Worm (Caenorhabditis elegans): ENCODE results near the gene Y22D7AR.7.

Gene Y22D7AR.7

ce11 chrIII:1680393-1680792, 7.5 kb downstream of the Y22D7AR.7 start:
- TF ChIP-seq unc-55 (GFP tag; optimal IDR thresholded peaks at IDR 0.05) = no peak
- TF ChIP-seq syd-9 (tag; optimal IDR thresholded peaks at IDR 0.05) = no peak
- no peak for TF ChIP-seq ets-4 (tag; optimal IDR thresholded peaks at IDR 0.05)
- no peak for TF ChIP-seq ref-2 (tag; optimal IDR thresholded peaks at IDR 0.05)
- TF ChIP-seq eyg-1 (tag; optimal IDR thresholded peaks at IDR 0.05) = no peak
- no peak for TF ChIP-seq pha-4 (tag; optimal IDR thresholded peaks at IDR 0.05)
- no peak for TF ChIP-seq unc-42 (tag; optimal IDR thresholded peaks at IDR 0.05)
- TF ChIP-seq ceh-18 (tag; optimal IDR thresholded peaks at IDR 0.05) = no peak
- no peak for TF ChIP-seq dve-1 (tag; optimal IDR thresholded peaks at IDR 0.05)
- TF ChIP-seq ceh-34 (tag; optimal IDR thresholded peaks at IDR 0.05) = no peak
- TF ChIP-seq hlh-30 (tag; optimal IDR thresholded peaks at IDR 0.05; ENCODE audit: insufficient read depth) = no peak
- TF ChIP-seq sox-2 (GFP tag; IDR thresholded peaks at IDR 0.05) = no peak
- no peak for TF ChIP-seq tbx-2 (tag; optimal IDR thresholded peaks at IDR 0.05)
- no peak for TF ChIP-seq ceh-48 (tag; optimal IDR thresholded peaks at IDR 0.05)
- no peak for TF ChIP-seq pqm-1 (tag; optimal IDR thresholded peaks at IDR 0.05)
- no peak for TF ChIP-seq ceh-45 (GFP tag; IDR thresholded peaks at IDR 0.05)
- no peak for TF ChIP-seq mec-3 (tag; optimal IDR thresholded peaks at IDR 0.05; ENCODE audit: borderline replicate concordance)
- TF ChIP-seq pros-1 (tag; optimal IDR thresholded peaks at IDR 0.05) = no peak
- no peak for TF ChIP-seq hlh-15 (tag; optimal IDR thresholded peaks at IDR 0.05)
- no peak for TF ChIP-seq ceh-31 (tag; optimal IDR thresholded peaks at IDR 0.05)

ce11 chrIII:1678671-1679070, 9.2 kb downstream of the Y22D7AR.7 start:
- TF ChIP-seq ceh-22 (tag; optimal IDR thresholded peaks at IDR 0.05) (no peak), elt-4 (tag; optimal IDR thresholded peaks at IDR 0.05) (no peak), tbx-2 (tag; optimal IDR thresholded peaks at IDR 0.05) (no peak), che-1 (tag; optimal IDR thresholded peaks at IDR 0.05) (no peak), sox-2 (GFP tag; IDR thresholded peaks at IDR 0.05) (no peak), ahr-1 (tag; optimal IDR thresholded peaks at IDR 0.05) (no peak), ceh-18 (tag; optimal IDR thresholded peaks at IDR 0.05) (peak; percentile 34), ttx-3 (tag; optimal IDR thresholded peaks at IDR 0.05) (no peak)

ce11 chrIII:1676588-1676987, 11.3 kb downstream of the Y22D7AR.7 start, which contains the start of gene Y22D7AR.6:
Gene Y22D7AR.6, minus strand, starts transcription at chrIII:1676721.
- TF ChIP-seq F13H6.1 (tag; optimal IDR thresholded peaks at IDR 0.05) (no peak), fkh-6 (tag; optimal IDR thresholded peaks at IDR 0.05) (no peak), ttx-3 (tag; optimal IDR thresholded peaks at IDR 0.05) (no peak), sox-2 (GFP tag; IDR thresholded peaks at IDR 0.05) (no peak), nfya-1 (tag; optimal IDR thresholded peaks at IDR 0.05) (no peak), unc-55 (GFP tag; optimal IDR thresholded peaks at IDR 0.05) (no peak), ceh-18 (tag; optimal IDR thresholded peaks at IDR 0.05) (no peak), ama-1 (optimal IDR thresholded peaks at IDR 0.05) (no peak), fax-1 (tag; optimal IDR thresholded peaks at IDR 0.05) (no peak), odd-2 (tag; optimal IDR thresholded peaks at IDR 0.05) (no peak), ets-4 (tag; optimal IDR thresholded peaks at IDR 0.05) (no peak), pros-1 (tag; optimal IDR thresholded peaks at IDR 0.05) (no peak), C38D4.7 (GFP tag; optimal IDR thresholded peaks at IDR 0.05) (no peak), unc-3 (GFP tag; conservative IDR thresholded peaks at IDR 0.05) (no peak), unc-3 (tag; optimal IDR thresholded peaks at IDR 0.05) (no peak)

ce11 chrIII:1674760-1675159, 13.1 kb downstream of the Y22D7AR.7 start:
- TF ChIP-seq unc-55 (GFP tag; optimal IDR thresholded peaks at IDR 0.05) (no peak), pros-1 (tag; optimal IDR thresholded peaks at IDR 0.05) (no peak), mec-3 (tag; optimal IDR thresholded peaks at IDR 0.05; ENCODE audit: borderline replicate concordance) (no peak), che-1 (tag; optimal IDR thresholded peaks at IDR 0.05) (no peak)

ce11 chrIII:1673320-1673719, 14.6 kb downstream of the Y22D7AR.7 start:
- TF ChIP-seq Y22D7AL.16 (tag; optimal IDR thresholded peaks at IDR 0.05) (no peak), dve-1 (tag; optimal IDR thresholded peaks at IDR 0.05) (no peak), zip-5 (tag; optimal IDR thresholded peaks at IDR 0.05) (no peak), F13H6.1 (tag; optimal IDR thresholded peaks at IDR 0.05) (no peak), nfya-1 (tag; optimal IDR thresholded peaks at IDR 0.05) (no peak), pag-3 (tag; optimal IDR thresholded peaks at IDR 0.05; ENCODE audit: borderline replicate concordance) (no peak), ceh-6 (GFP tag; optimal IDR thresholded peaks at IDR 0.05) (no peak), sox-2 (GFP tag; IDR thresholded peaks at IDR 0.05) (no peak), ref-2 (tag; optimal IDR thresholded peaks at IDR 0.05) (no peak), madf-2 (tag; optimal IDR thresholded peaks at IDR 0.05) (no peak), unc-3 (GFP tag; conservative IDR thresholded peaks at IDR 0.05) (no peak), unc-3 (tag; optimal IDR thresholded peaks at IDR 0.05) (no peak), unc-55 (GFP tag; optimal IDR thresholded peaks at IDR 0.05) (no peak), eyg-1 (tag; optimal IDR thresholded peaks at IDR 0.05) (no peak), ceh-19 (GFP tag; optimal IDR thresholded peaks at IDR 0.05) (no peak), ceh-31 (tag; optimal IDR thresholded peaks at IDR 0.05) (no peak), ceh-14 (tag; optimal IDR thresholded peaks at IDR 0.05) (no peak), pros-1 (tag; optimal IDR thresholded peaks at IDR 0.05) (no peak), tbx-7 (tag; optimal IDR thresholded peaks at IDR 0.05) (no peak), hlh-15 (tag; optimal IDR thresholded peaks at IDR 0.05) (no peak)
